Fruit fly (Drosophila melanogaster) whole organism, prepupa: ENCODE measurements around the gene alpha-Est1.

Experiments
- CG10631 ChIP-seq: fragments of 200-800 bp; sonication (Bioruptor generic); optimal IDR thresholded peaks from 2 replicates; lab custom pipeline; 2016; ENCODE audit warnings: missing biosample characterization, missing genetic modification characterization
- CG10669 ChIP-seq: fragments of 200-800 bp; sonication (Bioruptor generic); optimal IDR thresholded peaks from 3 replicates; lab custom pipeline; 2018; ENCODE audit warnings: missing biosample characterization, mild to moderate bottlenecking, missing genetic modification characterization, moderate library complexity
- CG11762 ChIP-seq: fragments of 200-800 bp; sonication (Bioruptor generic); optimal IDR thresholded peaks from 3 replicates; lab custom pipeline; 2016; ENCODE audit warnings: missing biosample characterization, missing genetic modification characterization; ENCODE audit not compliant: insufficient read depth
- CG11902 ChIP-seq: fragments of 200-800 bp; sonication (Bioruptor generic); optimal IDR thresholded peaks from 3 replicates; lab custom pipeline; 2016; ENCODE audit warnings: missing biosample characterization, missing genetic modification characterization
- CG15336 ChIP-seq: fragments of 200-800 bp; sonication (Bioruptor generic); IDR thresholded peaks from 2 replicates; pipeline ENCODE4 v1.3.6; 2022; ENCODE audit warnings: missing biosample characterization, missing genetic modification characterization
- CG16779 ChIP-seq: fragments of 200-800 bp; sonication (Bioruptor generic); optimal IDR thresholded peaks from 3 replicates; lab custom pipeline; 2017; ENCODE audit warnings: missing biosample characterization, mild to moderate bottlenecking, missing genetic modification characterization
- CG31627 ChIP-seq: fragments of 200-800 bp; sonication (Bioruptor generic); optimal IDR thresholded peaks from 3 replicates; lab custom pipeline; 2016; ENCODE audit warnings: missing biosample characterization, missing genetic modification characterization
- CG32006 ChIP-seq: fragments of 200-800 bp; sonication (Bioruptor generic); optimal IDR thresholded peaks from 3 replicates; lab custom pipeline; 2017; ENCODE audit warnings: missing biosample characterization, mild to moderate bottlenecking, missing genetic modification characterization
- CG34406 ChIP-seq: fragments of 200-800 bp; sonication (Bioruptor generic); optimal IDR thresholded peaks from 3 replicates; lab custom pipeline; 2016; ENCODE audit warnings: missing biosample characterization, missing genetic modification characterization
- CG6276 ChIP-seq: fragments of 200-800 bp; sonication (Bioruptor generic); optimal IDR thresholded peaks from 2 replicates; lab custom pipeline; 2017; ENCODE audit warnings: missing biosample characterization, mild to moderate bottlenecking, missing genetic modification characterization
- CG6792 ChIP-seq: fragments of 200-800 bp; sonication (Bioruptor generic); optimal IDR thresholded peaks from 3 replicates; lab custom pipeline; 2016; ENCODE audit warnings: missing biosample characterization, missing genetic modification characterization
- CG6808 ChIP-seq: fragments of 200-800 bp; sonication (Bioruptor generic); optimal IDR thresholded peaks from 3 replicates; lab custom pipeline; 2017; ENCODE audit warnings: missing biosample characterization, missing genetic modification characterization, mild to moderate bottlenecking, moderate library complexity, missing genetic modification reagents
- CG7368 ChIP-seq: fragments of 200-800 bp; sonication (Bioruptor generic); optimal IDR thresholded peaks from 3 replicates; lab custom pipeline; 2016; ENCODE audit warnings: missing biosample characterization, missing genetic modification characterization
- CG8319 ChIP-seq: fragments of 200-800 bp; sonication (Bioruptor generic); optimal IDR thresholded peaks from 3 replicates; lab custom pipeline; 2016; ENCODE audit warnings: missing biosample characterization, missing genetic modification characterization
- Eip75B ChIP-seq: fragments of 200-800 bp; sonication (Bioruptor generic); optimal IDR thresholded peaks from 3 replicates; lab custom pipeline; 2016; ENCODE audit warnings: missing biosample characterization, missing genetic modification characterization
- Hr38 ChIP-seq: sonication (Bioruptor generic); optimal IDR thresholded peaks from 2 replicates; lab custom pipeline; 2016; ENCODE audit warnings: missing biosample characterization, missing genetic modification characterization
- Hr39 ChIP-seq: fragments of 200-800 bp; sonication (Bioruptor generic); optimal IDR thresholded peaks from 2 replicates; lab custom pipeline; 2016; ENCODE audit warnings: missing biosample characterization, missing genetic modification characterization
- Hr4 ChIP-seq: fragments of 200-800 bp; sonication (Bioruptor generic); optimal IDR thresholded peaks from 3 replicates; lab custom pipeline; 2016; ENCODE audit warnings: missing biosample characterization, missing genetic modification characterization
- Lpt ChIP-seq: fragments of 200-800 bp; sonication (Bioruptor generic); optimal IDR thresholded peaks from 3 replicates; lab custom pipeline; 2016; ENCODE audit warnings: missing biosample characterization, missing genetic modification characterization
- Smox ChIP-seq: fragments of 200-800 bp; sonication (Bioruptor generic); optimal IDR thresholded peaks from 3 replicates; lab custom pipeline; 2016; ENCODE audit warnings: missing biosample characterization, missing genetic modification characterization
- Sox102F ChIP-seq: fragments of 200-800 bp; sonication (Bioruptor generic); optimal IDR thresholded peaks from 2 replicates; lab custom pipeline; 2016; ENCODE audit warnings: missing biosample characterization, mild to moderate bottlenecking, missing genetic modification characterization
- achi ChIP-seq: fragments of 200-800 bp; sonication (Bioruptor generic); optimal IDR thresholded peaks from 3 replicates; lab custom pipeline; 2016; ENCODE audit warnings: missing biosample characterization, missing genetic modification characterization
- acj6 ChIP-seq: fragments of 200-800 bp; sonication (Bioruptor generic); optimal IDR thresholded peaks from 3 replicates; lab custom pipeline; 2016; ENCODE audit warnings: missing biosample characterization, missing genetic modification characterization
- cyc ChIP-seq: fragments of 200-800 bp; sonication (Bioruptor generic); optimal IDR thresholded peaks from 3 replicates; lab custom pipeline; 2016; ENCODE audit warnings: missing biosample characterization, missing genetic modification characterization
- dac ChIP-seq: fragments of 200-800 bp; sonication (Bioruptor generic); optimal IDR thresholded peaks from 2 replicates; lab custom pipeline; 2017; ENCODE audit warnings: missing biosample characterization, mild to moderate bottlenecking, missing genetic modification characterization
- eg ChIP-seq: fragments of 200-800 bp; sonication (Bioruptor generic); IDR thresholded peaks from 3 replicates; pipeline ENCODE4 v1.3.6; 2022; ENCODE audit warnings: missing biosample characterization, missing genetic modification characterization
- esn ChIP-seq: fragments of 200-800 bp; sonication (Bioruptor generic); optimal IDR thresholded peaks from 2 replicates; lab custom pipeline; 2016; ENCODE audit warnings: missing biosample characterization, mild to moderate bottlenecking, missing genetic modification characterization, moderate library complexity
- fd85E ChIP-seq: fragments of 200-800 bp; sonication (Bioruptor generic); optimal IDR thresholded peaks from 3 replicates; lab custom pipeline; 2016; ENCODE audit warnings: missing biosample characterization, missing genetic modification characterization
- lz ChIP-seq: fragments of 200-800 bp; sonication (Bioruptor generic); optimal IDR thresholded peaks from 3 replicates; lab custom pipeline; 2016; ENCODE audit warnings: missing biosample characterization, missing genetic modification characterization
- svp ChIP-seq: fragments of 200-800 bp; sonication (Bioruptor generic); peaks from one replicate; lab custom pipeline; 2016; ENCODE audit warnings: missing biosample characterization, missing genetic modification characterization
- topi ChIP-seq: fragments of 200-800 bp; sonication (Bioruptor generic); optimal IDR thresholded peaks from 3 replicates; lab custom pipeline; 2016; ENCODE audit warnings: missing biosample characterization, missing genetic modification characterization
- vri ChIP-seq: fragments of 200-800 bp; sonication (Bioruptor generic); optimal IDR thresholded peaks from 3 replicates; lab custom pipeline; 2016; ENCODE audit warnings: missing biosample characterization, mild to moderate bottlenecking, missing genetic modification characterization

Gene alpha-Est1

DNA sequence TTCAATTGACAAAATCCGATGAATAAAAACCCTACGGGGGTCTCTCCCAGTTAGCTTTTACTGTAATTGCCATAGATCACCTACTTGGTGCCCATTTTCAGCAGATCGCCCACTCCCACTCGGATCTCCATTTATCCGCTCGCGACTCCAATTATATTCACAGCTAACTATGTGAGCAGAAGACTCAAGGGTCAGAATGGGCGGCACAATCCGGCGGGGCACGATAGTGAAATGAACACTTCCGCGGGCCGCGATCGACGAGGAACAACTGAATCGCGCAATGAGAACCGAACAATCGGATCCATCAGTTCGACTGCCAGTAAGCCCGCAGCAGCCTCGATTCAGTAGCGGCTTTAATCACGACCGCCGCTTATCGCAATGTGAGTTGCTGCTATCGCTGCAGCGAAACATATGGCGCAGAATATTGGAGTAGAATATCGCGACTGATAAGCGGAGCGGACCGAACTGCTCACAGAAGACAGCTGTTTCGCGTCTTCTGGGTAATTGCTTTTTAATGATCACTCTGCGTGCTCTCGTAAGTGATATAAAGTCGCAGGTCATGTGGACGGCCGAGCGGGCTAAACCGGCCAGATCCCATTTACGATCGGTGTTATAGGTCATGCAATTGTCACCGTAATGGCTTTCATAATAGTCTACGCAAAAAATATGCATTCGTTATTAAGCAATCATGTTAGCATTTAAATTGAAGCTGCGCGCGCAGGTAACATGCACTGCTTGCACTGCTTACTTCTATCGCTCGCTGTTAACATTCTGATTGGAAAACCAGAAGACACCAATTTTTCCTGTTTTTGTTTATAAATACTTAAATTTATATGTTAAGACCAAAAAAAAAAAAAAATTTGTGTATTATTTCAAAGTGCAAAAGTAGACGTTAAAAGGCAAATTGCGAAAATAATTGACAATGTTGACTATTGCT is at the start of gene alpha-Est1:
alpha-Est1 (minus strand) TSS at position 317 of the 937 bp plus-strand sequence.
- no peak for TF ChIP-seq Hr39 (GFP tag; lab: Kevin White, UChicago)
- TF ChIP-seq topi (GFP tag; lab: Kevin White, UChicago): no peak
- no peak for TF ChIP-seq CG11762 (GFP tag; lab: Kevin White, UChicago)
- peak; percentile 21; the same call in 1 of the 3 replicates for TF ChIP-seq eg (GFP tag; lab: Robert Waterston, UW)
- peak; percentile 48 for TF ChIP-seq vri (GFP tag; lab: Kevin White, UChicago)
- peak; percentile 12 for TF ChIP-seq CG16779 (tag; lab: Kevin White, UChicago)
- TF ChIP-seq svp (GFP tag; lab: Kevin White, UChicago): peak; percentile 97

DNA sequence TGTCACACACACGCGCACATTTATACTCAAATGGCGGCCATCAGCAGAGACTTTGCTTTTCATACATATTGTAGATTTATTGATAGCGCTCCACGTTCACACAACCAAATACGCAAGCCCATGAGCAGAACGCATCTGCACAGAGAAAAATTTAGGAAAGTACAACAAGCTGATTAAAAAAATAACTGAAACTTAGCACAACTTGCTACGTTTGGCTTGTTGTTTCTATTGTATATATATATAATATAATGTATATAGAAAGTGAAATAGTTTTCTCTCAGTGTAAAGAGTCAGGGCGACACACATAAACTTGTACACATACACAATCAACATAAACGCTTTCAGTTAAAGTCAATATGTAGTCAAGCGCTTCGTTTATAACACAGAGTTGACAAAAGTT is 42.3 kb upstream of the alpha-Est1 start:
- TF ChIP-seq CG32006: peak; percentile 2
- no peak for TF ChIP-seq CG6808 (GFP tag; lab: Kevin White, UChicago)

DNA sequence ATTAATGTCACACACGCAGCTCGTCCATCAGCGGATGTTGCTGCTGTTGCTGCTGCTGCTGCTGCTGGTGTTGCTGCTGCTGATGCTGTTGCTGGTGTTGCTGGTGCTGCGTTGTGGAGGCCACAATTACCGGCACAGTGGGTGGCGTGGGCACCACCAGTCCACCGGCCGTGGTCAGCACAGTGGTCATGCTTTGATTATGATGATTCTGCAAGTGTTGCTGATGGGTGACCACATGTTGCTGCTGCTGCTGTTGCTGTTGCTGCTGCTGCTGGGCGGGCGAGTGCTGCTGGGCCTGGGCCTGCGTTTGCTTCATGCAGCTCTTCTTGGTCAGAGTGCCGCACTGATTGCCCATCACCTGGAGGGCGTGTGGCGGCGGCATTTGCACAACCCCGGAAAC is 23.3 kb upstream of the alpha-Est1 start:
- TF ChIP-seq lz (GFP tag; lab: Kevin White, UChicago) (no peak), CG8319 (GFP tag; lab: Kevin White, UChicago) (no peak), CG15336 (GFP tag; lab: Robert Waterston, UW) (no peak), Sox102F (GFP tag; lab: Kevin White, UChicago) (no peak), dac (GFP tag; lab: Kevin White, UChicago) (no peak), CG10669 (GFP tag; lab: Kevin White, UChicago) (no peak), cyc (GFP tag; lab: Kevin White, UChicago) (no peak), Lpt (GFP tag; lab: Kevin White, UChicago) (no peak), acj6 (GFP tag; lab: Kevin White, UChicago) (no peak), CG10631 (GFP tag; lab: Kevin White, UChicago) (no peak), CG34406 (no peak), CG6276 (GFP tag; lab: Kevin White, UChicago) (no peak), Hr38 (GFP tag; lab: Kevin White, UChicago) (no peak), vri (GFP tag; lab: Kevin White, UChicago) (no peak), CG6792 (GFP tag; lab: Kevin White, UChicago) (no peak), CG32006 (no peak), Eip75B (GFP tag; lab: Kevin White, UChicago) (no peak), achi (GFP tag; lab: Kevin White, UChicago) (no peak), Smox (no peak), fd85E (GFP tag; lab: Kevin White, UChicago) (no peak)

DNA sequence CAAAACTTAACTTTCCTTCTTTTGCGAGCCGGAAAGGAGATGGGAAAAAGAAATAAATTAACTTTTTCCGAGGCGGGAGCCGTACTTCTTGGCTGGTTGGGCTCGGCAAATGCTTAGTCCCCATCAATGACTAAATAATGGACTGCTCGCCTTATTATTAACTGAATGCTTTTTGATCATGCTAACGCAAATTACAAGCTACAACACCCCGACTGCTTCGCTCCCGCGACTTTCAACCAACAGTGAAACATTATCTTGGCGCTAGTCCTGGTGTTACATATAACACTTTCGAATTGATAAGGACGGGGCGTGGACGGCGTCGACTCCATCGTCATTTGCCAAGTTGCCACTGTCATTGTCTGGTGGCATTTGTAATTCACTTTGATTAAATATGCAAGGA is 2.8 kb upstream of the alpha-Est1 start, which contains the start of gene CG45545:
CG45545 (plus strand) TSS at position 301 of the 400 bp plus-strand sequence.
- TF ChIP-seq Smox: no peak
- no peak for TF ChIP-seq lz (GFP tag; lab: Kevin White, UChicago)
- no peak for TF ChIP-seq CG31627 (GFP tag; lab: Kevin White, UChicago)
- TF ChIP-seq Sox102F (GFP tag; lab: Kevin White, UChicago): no peak
- no peak for TF ChIP-seq CG6276 (GFP tag; lab: Kevin White, UChicago)
- TF ChIP-seq Hr4 (GFP tag; lab: Kevin White, UChicago): no peak
- no peak for TF ChIP-seq CG15336 (GFP tag; lab: Robert Waterston, UW)
- no peak for TF ChIP-seq CG7368 (GFP tag; lab: Kevin White, UChicago)
- no peak for TF ChIP-seq esn
- no peak for TF ChIP-seq CG11902 (GFP tag; lab: Kevin White, UChicago)
- no peak for TF ChIP-seq topi (GFP tag; lab: Kevin White, UChicago)
